Fruit fly (Drosophila melanogaster): ENCODE data around the gene CG3529.

CG3529 gene

DNA sequence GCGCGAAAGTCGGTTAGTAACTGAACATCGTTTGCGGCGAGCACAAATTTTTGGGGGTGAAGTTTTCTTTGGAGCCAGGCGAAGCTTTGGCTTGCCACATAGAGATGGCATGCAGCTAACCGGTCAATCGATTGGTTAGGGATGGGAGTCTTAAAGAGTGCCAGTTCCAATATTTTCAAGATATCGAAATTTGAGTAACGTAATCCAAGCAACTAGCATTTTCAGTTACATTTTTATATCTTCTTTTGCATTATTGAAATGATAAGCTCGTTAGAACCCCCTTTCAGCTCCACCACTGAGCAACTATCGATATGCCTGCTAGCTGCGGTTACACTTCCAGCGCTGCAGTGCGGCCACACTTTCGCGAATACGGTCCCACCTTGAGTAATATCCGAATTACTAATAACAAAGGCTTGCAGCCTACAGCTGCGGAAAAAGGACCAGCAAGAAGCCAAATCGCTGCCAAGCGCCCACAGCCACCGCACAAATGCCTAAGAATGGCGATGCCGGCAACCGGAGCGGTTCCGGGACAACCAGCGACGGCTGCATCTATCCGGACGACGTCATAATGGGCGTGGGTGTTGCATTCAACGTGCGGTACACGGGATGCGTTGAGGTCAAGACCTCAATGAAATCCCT lies 19.9 kb upstream of the CG3529 start, which contains the start of the genes Atat and Shc (continued):
- peak; percentile 99 for TF ChIP-seq pdm3 (GFP tag; optimal IDR thresholded peaks at IDR 0.05)
- TF ChIP-seq CG6163 (GFP tag; IDR thresholded peaks at IDR 0.05): peak; percentile 99
- peak; percentile 98 for TF ChIP-seq net (GFP tag; optimal IDR thresholded peaks at IDR 0.05)
- peak; percentile 99 for TF ChIP-seq cyc (GFP tag; optimal IDR thresholded peaks at IDR 0.05)
- TF ChIP-seq Hr38 (GFP tag; optimal IDR thresholded peaks at IDR 0.05): peak; percentile 96
- peak; percentile 97 for TF ChIP-seq Sox102F (GFP tag; optimal IDR thresholded peaks at IDR 0.05)
- TF ChIP-seq acj6 (GFP tag; optimal IDR thresholded peaks at IDR 0.05): peak; percentile 99
- peak; percentile 100 for TF ChIP-seq CG31627 (GFP tag; optimal IDR thresholded peaks at IDR 0.05)
- peak; percentile 93 for TF ChIP-seq CG6808 (GFP tag; optimal IDR thresholded peaks at IDR 0.05)

DNA sequence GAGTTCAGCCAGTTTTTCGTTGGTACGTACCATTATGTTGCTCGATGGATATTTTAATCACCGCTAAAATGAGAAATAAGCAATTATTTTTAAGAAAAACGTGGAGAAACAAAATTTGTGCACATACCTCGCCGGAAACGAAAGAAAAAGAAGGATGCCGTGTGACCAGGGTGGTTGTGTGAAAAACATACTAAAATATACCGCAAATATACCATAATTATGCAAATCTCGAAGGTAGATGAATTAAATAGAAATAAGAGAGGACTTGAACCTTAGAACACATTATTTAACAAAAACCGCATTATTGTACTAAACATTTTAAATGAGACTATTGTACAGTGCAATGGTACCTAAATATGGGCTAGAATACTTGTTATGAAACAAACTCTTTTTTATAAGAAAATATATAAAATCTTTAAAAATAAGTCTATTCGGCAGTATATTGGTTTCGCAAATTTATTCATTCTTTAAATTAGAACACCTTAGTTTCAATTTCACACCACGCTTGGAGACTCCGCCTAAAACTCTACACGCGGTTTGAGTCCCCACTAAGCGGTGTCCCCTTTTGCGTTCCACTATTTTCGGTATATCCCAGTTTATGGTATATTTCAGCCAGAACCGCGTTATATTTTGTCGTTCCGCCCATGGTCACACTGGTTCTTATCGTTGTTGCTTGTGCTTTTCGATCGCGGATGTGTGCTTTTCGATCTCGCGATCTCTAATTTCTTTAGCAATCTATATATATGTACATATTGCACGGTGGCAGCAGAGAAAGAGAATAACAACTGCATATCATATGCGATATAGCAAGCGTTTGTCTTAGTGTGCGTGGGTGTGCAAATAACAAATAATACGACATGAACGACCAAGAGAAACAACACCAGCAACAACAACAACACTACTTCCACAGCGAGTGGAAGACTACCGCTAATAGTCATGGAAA lies 16.7 kb upstream of the CG3529 start, which contains the start of the genes RpS17 and MTF-1:
TSS of gene RpS17 (minus strand) at position 157 of the 943 bp plus-strand sequence.
TSS of gene MTF-1 (plus strand) at position 648 of the 943 bp plus-strand sequence.
- peak; percentile 59 for TF ChIP-seq eg (GFP tag; IDR thresholded peaks at IDR 0.05)
- peak; percentile 67 for TF ChIP-seq Met (GFP tag; optimal IDR thresholded peaks at IDR 0.05)
- peak; percentile 11 for TF ChIP-seq dsx (GFP tag; optimal IDR thresholded peaks at IDR 0.05; ENCODE audit: poor library complexity, severe bottlenecking)
- TF ChIP-seq cyc (GFP tag; optimal IDR thresholded peaks at IDR 0.05): peak; percentile 40
- TF ChIP-seq CG11294 (GFP tag; IDR thresholded peaks at IDR 0.05): no peak
- TF ChIP-seq CG6792 (GFP tag; optimal IDR thresholded peaks at IDR 0.05): peak; percentile 34
- peak; percentile 54 for TF ChIP-seq topi (GFP tag; optimal IDR thresholded peaks at IDR 0.05)
- peak; percentile 18 for TF ChIP-seq CG8632 (GFP tag; optimal IDR thresholded peaks at IDR 0.05)
- peak; percentile 50 for TF ChIP-seq Eip75B (GFP tag; optimal IDR thresholded peaks at IDR 0.05)
- no peak for TF ChIP-seq CG4318 (GFP tag; optimal IDR thresholded peaks at IDR 0.05)
- no peak for TF ChIP-seq fd59A (GFP tag; optimal IDR thresholded peaks at IDR 0.05)
- 0 out of 2 replicates have a peak, but pooled peaks have one; percentile 26 for TF ChIP-seq CG15336 (GFP tag; IDR thresholded peaks at IDR 0.05)
- no peak for TF ChIP-seq Sox15 (GFP tag; optimal IDR thresholded peaks at IDR 0.05)
- no peak for TF ChIP-seq CG3032 (tag; optimal IDR thresholded peaks at IDR 0.05)
- peak; percentile 47 for TF ChIP-seq net (GFP tag; optimal IDR thresholded peaks at IDR 0.05)
- TF ChIP-seq Ets96B (tag; optimal IDR thresholded peaks at IDR 0.05): peak; percentile 6
- peak; percentile 63 for TF ChIP-seq CG3919 (GFP tag; optimal IDR thresholded peaks at IDR 0.05)
- peak; percentile 54 for TF ChIP-seq Smox (GFP tag; optimal IDR thresholded peaks at IDR 0.05)
- TF ChIP-seq vri (GFP tag; optimal IDR thresholded peaks at IDR 0.05): peak; percentile 69
- TF ChIP-seq CG32006 (GFP tag; optimal IDR thresholded peaks at IDR 0.05): no peak
- peak; percentile 65 for TF ChIP-seq lz (GFP tag; optimal IDR thresholded peaks at IDR 0.05)
- TF ChIP-seq Eip93F (GFP tag; optimal IDR thresholded peaks at IDR 0.05): no peak
- no peak for TF ChIP-seq CG11762 (GFP tag; optimal IDR thresholded peaks at IDR 0.05; ENCODE audit: insufficient read depth)
- TF ChIP-seq esn (GFP tag; optimal IDR thresholded peaks at IDR 0.05): peak; percentile 72
- no peak for TF ChIP-seq dac (GFP tag; optimal IDR thresholded peaks at IDR 0.05)
- peak; percentile 34 for TF ChIP-seq OdsH (GFP tag; optimal IDR thresholded peaks at IDR 0.05)
- TF ChIP-seq ss (GFP tag; optimal IDR thresholded peaks at IDR 0.05): peak; percentile 53 to 57
- no peak for TF ChIP-seq CG10631 (GFP tag; optimal IDR thresholded peaks at IDR 0.05)
- TF ChIP-seq fd85E (GFP tag; optimal IDR thresholded peaks at IDR 0.05): no peak
- peak; percentile 40; the same call in 1 of the 3 replicates for TF ChIP-seq CG8119 (GFP tag; IDR thresholded peaks at IDR 0.05)
- TF ChIP-seq pdm3 (GFP tag; optimal IDR thresholded peaks at IDR 0.05): peak; percentile 40
- peak in 1 of 2 experiments; percentile 56 for TF ChIP-seq salr (GFP tag; optimal IDR thresholded peaks at IDR 0.05)
- TF ChIP-seq achi (GFP tag; optimal IDR thresholded peaks at IDR 0.05): peak; percentile 48
- TF ChIP-seq Hr4 (GFP tag; optimal IDR thresholded peaks at IDR 0.05): no peak
- no peak for TF ChIP-seq fkh (GFP tag; optimal IDR thresholded peaks at IDR 0.05)
- TF ChIP-seq CG6276 (GFP tag; optimal IDR thresholded peaks at IDR 0.05): no peak
- peak; percentile 15 for TF ChIP-seq Blimp-1 (GFP tag; optimal IDR thresholded peaks at IDR 0.05)
- peak; percentile 82 for TF ChIP-seq CG6854 (GFP tag; optimal IDR thresholded peaks at IDR 0.05)
- TF ChIP-seq CG8319 (GFP tag; optimal IDR thresholded peaks at IDR 0.05): no peak
- TF ChIP-seq Sox14 (GFP tag; optimal IDR thresholded peaks at IDR 0.05): peak; percentile 24
